Worm (Caenorhabditis elegans) whole organism, L4 larva: Measurements from ENCODE around the gene C03B1.10.

Experiments
- D1046.2 ChIP-seq: fragments of 200-800 bp; sonication (Bioruptor generic); IDR thresholded peaks from 2 replicates; pipeline ENCODE4 v1.3.6; 2022; ENCODE audit warnings: missing genetic modification characterization, missing compliant biosample characterization
- F37D6.2 ChIP-seq: sonication (generic microtip); optimal IDR thresholded peaks from 2 replicates; lab custom pipeline; 2016; ENCODE audit warnings: mild to moderate bottlenecking, missing genetic modification characterization, missing compliant biosample characterization
- F49E8.2 ChIP-seq: sonication (generic microtip); optimal IDR thresholded peaks from 2 replicates; lab custom pipeline; 2016; ENCODE audit warnings: missing compliant biosample characterization, mild to moderate bottlenecking, missing genetic modification characterization, borderline replicate concordance
- Y48G9A.11 ChIP-seq: fragments of 200-800 bp; sonication (Bioruptor generic); IDR thresholded peaks from 2 replicates; pipeline ENCODE4 v1.3.6; 2022; ENCODE audit warnings: missing genetic modification reagents, missing genetic modification characterization, missing compliant biosample characterization
- ZK337.2 ChIP-seq: fragments of 200-800 bp; sonication (Bioruptor generic); IDR thresholded peaks from 2 replicates; pipeline ENCODE4 v1.3.6; 2022; ENCODE audit warnings: missing genetic modification reagents, missing genetic modification characterization, missing compliant biosample characterization
- aha-1 ChIP-seq: fragments of 150-350 bp; peaks from one replicate; lab custom pipeline; 2014; ENCODE audit warnings: missing biosample characterization, missing genetic modification characterization
- attf-4 ChIP-seq: sonication (generic microtip); optimal IDR thresholded peaks from 3 replicates; lab custom pipeline; 2017; ENCODE audit warnings: missing biosample characterization, missing genetic modification characterization
- ceh-20 ChIP-seq: fragments of 200-800 bp; sonication (Bioruptor generic); IDR thresholded peaks from 2 replicates; pipeline ENCODE4 v1.3.6; 2022; ENCODE audit warnings: missing genetic modification reagents, missing genetic modification characterization, missing compliant biosample characterization
- ceh-44 ChIP-seq: fragments of 200-800 bp; sonication (Bioruptor generic); IDR thresholded peaks from 2 replicates; pipeline ENCODE4 v1.3.6; 2022; ENCODE audit warnings: missing genetic modification reagents, missing genetic modification characterization, missing compliant biosample characterization
- ctbp-1 ChIP-seq: fragments of 200-800 bp; sonication (Bioruptor generic); IDR thresholded peaks from 2 replicates; pipeline ENCODE4 v1.3.6; 2022; ENCODE audit warnings: missing genetic modification reagents, missing genetic modification characterization, missing compliant biosample characterization
- daf-16 ChIP-seq, 3 experiments: sonication (generic microtip); optimal IDR thresholded peaks; 2 replicates each; lab custom pipeline; 2016 to 2017; ENCODE audit warnings: missing genetic modification characterization in 3 of 3, missing genetic modification reagents in 3 of 3, mild to moderate bottlenecking in 2 of 3, missing compliant biosample characterization in 2 of 3, missing biosample characterization in 1 of 3, moderate library complexity in 1 of 3
- daf-19 ChIP-seq: fragments of 200-800 bp; sonication (Bioruptor generic); conservative IDR thresholded peaks from 2 replicates; pipeline ENCODE4 v1.3.6; 2022; ENCODE audit warnings: missing genetic modification characterization, missing compliant biosample characterization
- dmd-6 ChIP-seq: fragments of 200-800 bp; sonication (Bioruptor generic); IDR thresholded peaks from 2 replicates; pipeline ENCODE4 v1.3.6; 2022; ENCODE audit warnings: missing genetic modification reagents, missing genetic modification characterization, missing compliant biosample characterization
- dmd-8 ChIP-seq: fragments of 200-800 bp; sonication (Bioruptor generic); IDR thresholded peaks from 2 replicates; pipeline ENCODE4 v1.3.6; 2022; ENCODE audit warnings: missing genetic modification characterization, missing compliant biosample characterization
- dmd-9 ChIP-seq: fragments of 200-800 bp; sonication (Bioruptor generic); IDR thresholded peaks from 2 replicates; pipeline ENCODE4 v1.3.6; 2022; ENCODE audit warnings: missing genetic modification reagents, missing genetic modification characterization, missing compliant biosample characterization
- duxl-1 ChIP-seq: sonication (generic microtip); optimal IDR thresholded peaks from 2 replicates; lab custom pipeline; 2016; ENCODE audit warnings: mild to moderate bottlenecking, missing genetic modification characterization, moderate library complexity, missing compliant biosample characterization; ENCODE audit not compliant: poor library complexity
- dve-1 ChIP-seq: sonication (generic microtip); optimal IDR thresholded peaks from 2 replicates; lab custom pipeline; 2017; ENCODE audit warnings: antibody characterized with exemption, mild to moderate bottlenecking, missing genetic modification characterization, missing compliant biosample characterization; ENCODE audit not compliant: insufficient read depth
- hlh-30 ChIP-seq: sonication (generic microtip); optimal IDR thresholded peaks from 2 replicates; lab custom pipeline; 2017; ENCODE audit warnings: antibody characterized with exemption, mild to moderate bottlenecking, missing genetic modification characterization, missing compliant biosample characterization; ENCODE audit not compliant: insufficient read depth
- hmg-1.1 ChIP-seq: fragments of 200-800 bp; sonication (Bioruptor generic); IDR thresholded peaks from 2 replicates; pipeline ENCODE4 v1.3.6; 2022; ENCODE audit warnings: missing genetic modification reagents, missing genetic modification characterization, missing compliant biosample characterization
- lim-7 ChIP-seq: fragments of 200-800 bp; sonication (Bioruptor generic); IDR thresholded peaks from 2 replicates; pipeline ENCODE4 v1.3.6; 2022; ENCODE audit warnings: missing genetic modification characterization, missing compliant biosample characterization
- lin-29 ChIP-seq: fragments of 200-800 bp; sonication (Bioruptor generic); IDR thresholded peaks from 2 replicates; pipeline ENCODE4 v1.3.6; 2022; ENCODE audit warnings: missing genetic modification reagents, missing genetic modification characterization, missing compliant biosample characterization
- lin-38 ChIP-seq: fragments of 200-800 bp; sonication (Bioruptor generic); IDR thresholded peaks from 2 replicates; pipeline ENCODE4 v1.3.6; 2022; ENCODE audit warnings: missing genetic modification reagents, missing genetic modification characterization, missing compliant biosample characterization
- lir-3 ChIP-seq: sonication (generic microtip); optimal IDR thresholded peaks from 2 replicates; lab custom pipeline; 2016; ENCODE audit warnings: mild to moderate bottlenecking, missing genetic modification characterization, missing compliant biosample characterization
- madf-5 ChIP-seq, 2 experiments: fragments of 200-800 bp; sonication (Bioruptor generic); IDR thresholded peaks; 2 replicates each; pipeline ENCODE4 v1.3.6; 2022; ENCODE audit warnings: missing compliant biosample characterization in 2 of 2, missing genetic modification characterization in 2 of 2
- madf-9 ChIP-seq: fragments of 200-800 bp; sonication (Bioruptor generic); conservative IDR thresholded peaks from 2 replicates; pipeline ENCODE4 v1.3.6; 2022; ENCODE audit warnings: missing genetic modification reagents, missing genetic modification characterization, missing compliant biosample characterization
- mdt-29 ChIP-seq: fragments of 200-800 bp; sonication (Bioruptor generic); IDR thresholded peaks from 2 replicates; pipeline ENCODE4 v1.3.6; 2022; ENCODE audit warnings: missing genetic modification reagents, missing genetic modification characterization, missing compliant biosample characterization
- nhr-25 ChIP-seq: sonication (generic microtip); optimal IDR thresholded peaks from 2 replicates; lab custom pipeline; 2017; ENCODE audit warnings: missing genetic modification characterization, mild to moderate bottlenecking, missing compliant biosample characterization, antibody characterized with exemption, moderate library complexity, borderline replicate concordance; ENCODE audit not compliant: insufficient read depth
- nhr-28 ChIP-seq: fragments of 150-350 bp; optimal IDR thresholded peaks from 2 replicates; lab custom pipeline; 2014; ENCODE audit warnings: missing biosample characterization, missing genetic modification characterization
- nhr-42 ChIP-seq: fragments of 200-800 bp; sonication (Bioruptor generic); IDR thresholded peaks from 2 replicates; pipeline ENCODE4 v1.3.6; 2022; ENCODE audit warnings: missing genetic modification characterization, missing compliant biosample characterization
- nhr-48 ChIP-seq: sonication (generic microtip); optimal IDR thresholded peaks from 2 replicates; lab custom pipeline; 2016; ENCODE audit warnings: mild to moderate bottlenecking, missing genetic modification characterization, missing compliant biosample characterization
- nhr-76 ChIP-seq: fragments of 150-350 bp; optimal IDR thresholded peaks from 2 replicates; lab custom pipeline; 2014; ENCODE audit warnings: missing biosample characterization, missing genetic modification characterization
- php-3 ChIP-seq: fragments of 200-800 bp; sonication (Bioruptor generic); IDR thresholded peaks from 2 replicates; pipeline ENCODE4 v1.3.6; 2022; ENCODE audit warnings: missing genetic modification reagents, missing genetic modification characterization, missing compliant biosample characterization
- saeg-2 ChIP-seq: fragments of 200-800 bp; sonication (Bioruptor generic); IDR thresholded peaks from 2 replicates; pipeline ENCODE4 v1.3.6; 2022; ENCODE audit warnings: missing genetic modification reagents, missing genetic modification characterization, missing compliant biosample characterization
- set-16 ChIP-seq: fragments of 200-800 bp; sonication (Bioruptor generic); IDR thresholded peaks from 2 replicates; pipeline ENCODE4 v1.3.6; 2022; ENCODE audit warnings: missing genetic modification reagents, missing genetic modification characterization, missing compliant biosample characterization
- snpc-1.2 ChIP-seq: fragments of 200-800 bp; sonication (Bioruptor generic); IDR thresholded peaks from 2 replicates; pipeline ENCODE4 v1.3.6; 2022; ENCODE audit warnings: missing genetic modification reagents, missing genetic modification characterization, missing compliant biosample characterization
- spr-3 ChIP-seq: fragments of 200-800 bp; sonication (Bioruptor generic); optimal IDR thresholded peaks from 2 replicates; lab custom pipeline; 2018; ENCODE audit warnings: mild to moderate bottlenecking, missing genetic modification characterization, missing compliant biosample characterization
- tra-1 ChIP-seq: fragments of 200-800 bp; sonication (Bioruptor generic); IDR thresholded peaks from 2 replicates; pipeline ENCODE4 v1.3.6; 2022; ENCODE audit warnings: missing genetic modification reagents, missing genetic modification characterization, missing compliant biosample characterization
- unc-130 ChIP-seq: sonication (generic microtip); optimal IDR thresholded peaks from 2 replicates; lab custom pipeline; 2016; ENCODE audit warnings: missing genetic modification reagents, missing genetic modification characterization, missing compliant biosample characterization
- zfp-3 ChIP-seq: fragments of 200-800 bp; sonication (Bioruptor generic); conservative IDR thresholded peaks from 2 replicates; pipeline ENCODE4 v1.3.6; 2022; ENCODE audit warnings: missing genetic modification reagents, missing genetic modification characterization, missing compliant biosample characterization
- zip-11 ChIP-seq: fragments of 200-800 bp; sonication (Bioruptor generic); IDR thresholded peaks from 2 replicates; pipeline ENCODE4 v1.3.6; 2022; ENCODE audit warnings: missing genetic modification characterization, missing compliant biosample characterization
- zip-2 ChIP-seq: fragments of 150-350 bp; optimal IDR thresholded peaks from 2 replicates; lab custom pipeline; 2014; ENCODE audit warnings: missing biosample characterization, missing genetic modification characterization
- ztf-7 ChIP-seq: fragments of 150-350 bp; optimal IDR thresholded peaks from 2 replicates; lab custom pipeline; 2014; ENCODE audit warnings: missing biosample characterization, missing genetic modification characterization

Gene C03B1.10

ce11 chrX:6371192-6372116 is 13.8 kb upstream of the C03B1.10 start (continued):
- TF ChIP-seq F49E8.2 (tag; lab: Kevin White, UChicago) = peak; percentile 50
- no peak for TF ChIP-seq nhr-76 (tag; lab: Kevin White, UChicago)
- no peak for TF ChIP-seq attf-4 (tag; lab: Kevin White, UChicago)
- TF ChIP-seq lim-7 (GFP tag; lab: Robert Waterston, UW) = no peak; the same call in 1 of the 2 replicates
- peak; percentile 51; the same call in 1 of the 2 replicates for TF ChIP-seq Y48G9A.11 (GFP tag; lab: Robert Waterston, UW)
- TF ChIP-seq lir-3 (tag; lab: Kevin White, UChicago) = peak; percentile 60
- peak; percentile 92 for TF ChIP-seq aha-1 (tag; lab: Kevin White, UChicago)
- TF ChIP-seq set-16 = no peak
- TF ChIP-seq snpc-1.2 (GFP tag; lab: Robert Waterston, UW) = peak; percentile 83
- peak; percentile 94 for TF ChIP-seq dmd-8
- TF ChIP-seq dve-1 (tag; lab: Kevin White, UChicago) = peak; percentile 54
- peak; percentile 85 for TF ChIP-seq ctbp-1 (GFP tag; lab: Robert Waterston, UW)
- peak; percentile 43; the same call in 1 of the 2 replicates for TF ChIP-seq lin-29 (GFP tag; lab: Robert Waterston, UW)
- peak; percentile 69 to 79 for TF ChIP-seq daf-16 (GFP tag; optimal IDR thresholded peaks at IDR 0.05; lab: Kevin White, UChicago)
- TF ChIP-seq daf-16 (tag; optimal IDR thresholded peaks at IDR 0.05; lab: Kevin White, UChicago) = peak; percentile 54
- peak; percentile 24 for TF ChIP-seq nhr-28 (tag; lab: Kevin White, UChicago)
- peak; percentile 78 to 86; a peak in 2 of 4 replicates for TF ChIP-seq madf-5 (GFP tag; IDR thresholded peaks at IDR 0.05; lab: Robert Waterston, UW)
- 0 out of 2 replicates have a peak, but pooled peaks have one; percentile 21 for TF ChIP-seq zip-11
- TF ChIP-seq spr-3 (GFP tag; lab: Kevin White, UChicago) = peak; percentile 81
- TF ChIP-seq zfp-3 (GFP tag; lab: Robert Waterston, UW) = peak; percentile 66
- TF ChIP-seq dmd-6 (GFP tag; lab: Robert Waterston, UW) = peak; percentile 68
- TF ChIP-seq dmd-9 (GFP tag; lab: Robert Waterston, UW) = peak; percentile 67; the same call in 1 of the 2 replicates
- peak; percentile 46; the same call in 1 of the 2 replicates for TF ChIP-seq ceh-20 (GFP tag; lab: Robert Waterston, UW)
- peak; percentile 61 for TF ChIP-seq nhr-48
- TF ChIP-seq nhr-42 (GFP tag; lab: Robert Waterston, UW) = 0 out of 2 replicates have a peak, but pooled peaks have one; percentile 16
- TF ChIP-seq F37D6.2 (tag; lab: Kevin White, UChicago) = peak; percentile 40
- peak; percentile 86 for TF ChIP-seq daf-19 (GFP tag; lab: Robert Waterston, UW)
- TF ChIP-seq hmg-1.1 (GFP tag; lab: Robert Waterston, UW) = peak; percentile 90
- peak; percentile 80; the same call in 1 of the 2 replicates for TF ChIP-seq tra-1 (GFP tag; lab: Robert Waterston, UW)
- TF ChIP-seq unc-130 = peak; percentile 45
- TF ChIP-seq ztf-7 (tag; lab: Kevin White, UChicago) = peak; percentile 15
- peak; percentile 87 for TF ChIP-seq D1046.2
- TF ChIP-seq hlh-30 (tag; lab: Kevin White, UChicago) = peak; percentile 50
- TF ChIP-seq nhr-25 = no peak
- peak; percentile 73 for TF ChIP-seq duxl-1 (tag; lab: Kevin White, UChicago)
- 0 out of 2 replicates have a peak, but pooled peaks have one; percentile 77 for TF ChIP-seq saeg-2 (GFP tag; lab: Robert Waterston, UW)
- TF ChIP-seq madf-9 (GFP tag; lab: Robert Waterston, UW) = peak; percentile 73
- peak; percentile 43 for TF ChIP-seq zip-2 (tag; lab: Kevin White, UChicago)
- TF ChIP-seq ceh-44 (GFP tag; lab: Robert Waterston, UW) = peak; percentile 69; the same call in 1 of the 2 replicates
- TF ChIP-seq ZK337.2 = 0 out of 2 replicates have a peak, but pooled peaks have one; percentile 40
- TF ChIP-seq mdt-29 = peak; percentile 48; the same call in 1 of the 2 replicates
- no peak; the same call in 1 of the 2 replicates for TF ChIP-seq lin-38 (GFP tag; lab: Robert Waterston, UW)
- TF ChIP-seq php-3 (GFP tag; lab: Robert Waterston, UW) = no peak
